Worm (Caenorhabditis elegans): ENCODE data around the gene sor-1.

DNA sequence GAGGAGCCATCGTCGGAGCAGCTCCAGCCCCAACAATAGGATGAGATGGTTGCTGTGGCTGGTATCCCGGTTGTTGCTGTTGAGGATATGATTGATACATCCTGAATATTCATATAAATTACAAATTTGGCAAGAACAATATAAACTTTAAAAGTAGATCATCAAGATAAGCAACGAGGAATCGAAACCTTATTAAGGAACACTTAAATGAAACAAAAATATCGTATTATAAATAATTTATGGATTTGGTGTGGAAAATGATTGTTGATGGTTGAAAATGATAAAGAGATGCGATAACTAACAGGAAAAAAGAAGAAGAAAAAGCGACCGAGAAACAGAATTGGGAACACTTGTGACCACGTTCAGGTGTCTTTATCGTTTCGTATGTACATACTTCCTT lies 21.3 kb downstream of the sor-1 start, which contains the start of gene pqn-96:
- TF ChIP-seq ama-1 (optimal IDR thresholded peaks at IDR 0.05) (no peak), ama-1 (GFP tag; optimal IDR thresholded peaks at IDR 0.05) (no peak), snpc-1.3 (tag; optimal IDR thresholded peaks at IDR 0.05; ENCODE audit: insufficient read depth) (no peak), lir-1 (GFP tag; conservative IDR thresholded peaks at IDR 0.05) (no peak), lsl-1 (GFP tag; optimal IDR thresholded peaks at IDR 0.05) (no peak), hrde-1 (tag; optimal IDR thresholded peaks at IDR 0.05; ENCODE audit: borderline replicate concordance) (no peak), F23B12.7 (tag; optimal IDR thresholded peaks at IDR 0.05; ENCODE audit: insufficient read depth) (no peak), dpl-1 (GFP tag; optimal IDR thresholded peaks at IDR 0.05) (no peak), ztf-3 (GFP tag; optimal IDR thresholded peaks at IDR 0.05) (no peak), die-1 (tag; optimal IDR thresholded peaks at IDR 0.05) (no peak), dox-1 (GFP tag; IDR thresholded peaks at IDR 0.05) (no peak)
